Fruit fly (Drosophila melanogaster): Measurements from ENCODE around the gene ChLD3.

The ChLD3 gene

dm6 chr2L:16711891-16712290 lies 26.8 kb upstream of the ChLD3 start:
- TF ChIP-seq CG30431 (GFP tag; optimal IDR thresholded peaks at IDR 0.05) (no peak), ro (GFP tag; IDR thresholded peaks at IDR 0.05) (no peak), CG17802 (tag; optimal IDR thresholded peaks at IDR 0.05) (no peak), bsh (GFP tag; optimal IDR thresholded peaks at IDR 0.05) (no peak), en (GFP tag; optimal IDR thresholded peaks at IDR 0.05) (no peak), CG5245 (GFP tag; optimal IDR thresholded peaks at IDR 0.05) (no peak), gsb-n (tag; optimal IDR thresholded peaks at IDR 0.05) (no peak), CG9932 (GFP tag; IDR thresholded peaks at IDR 0.05) (no peak), pho (GFP tag; optimal IDR thresholded peaks at IDR 0.05) (no peak), CG6254 (GFP tag; optimal IDR thresholded peaks at IDR 0.05) (no peak), ewg (GFP tag; optimal IDR thresholded peaks at IDR 0.05) (no peak), grn (GFP tag; optimal IDR thresholded peaks at IDR 0.05) (peak; percentile 65), E2f1 (GFP tag; IDR thresholded peaks at IDR 0.05) (no peak), CG11560 (tag; IDR thresholded peaks at IDR 0.05) (no peak), Pdp1 (GFP tag; optimal IDR thresholded peaks at IDR 0.05) (no peak), CG10321 (GFP tag; IDR thresholded peaks at IDR 0.05) (no peak), CG13624 (GFP tag; optimal IDR thresholded peaks at IDR 0.05) (no peak), eve (GFP tag; optimal IDR thresholded peaks at IDR 0.05) (peak in 1 of 2 experiments; percentile 28), CG14965 (GFP tag; optimal IDR thresholded peaks at IDR 0.05; ENCODE audit: borderline replicate concordance) (no peak), scrt (GFP tag; optimal IDR thresholded peaks at IDR 0.05) (no peak), ash1 (GFP tag; optimal IDR thresholded peaks at IDR 0.05) (no peak), slp2 (GFP tag; optimal IDR thresholded peaks at IDR 0.05) (no peak), CG8944 (GFP tag; optimal IDR thresholded peaks at IDR 0.05) (no peak), ATbp (GFP tag; optimal IDR thresholded peaks at IDR 0.05) (no peak), CG18619 (GFP tag; optimal IDR thresholded peaks at IDR 0.05) (no peak), odd (GFP tag; optimal IDR thresholded peaks at IDR 0.05) (no peak), CG16815 (GFP tag; optimal IDR thresholded peaks at IDR 0.05) (no peak), oc (tag; optimal IDR thresholded peaks at IDR 0.05) (peak; percentile 2), CG1832 (GFP tag; optimal IDR thresholded peaks at IDR 0.05) (no peak), CG4617 (GFP tag; optimal IDR thresholded peaks at IDR 0.05; ENCODE audit: borderline replicate concordance) (no peak), lmd (GFP tag; IDR thresholded peaks at IDR 0.05) (no peak), NFAT (GFP tag; IDR thresholded peaks at IDR 0.05) (no peak), wek (GFP tag; optimal IDR thresholded peaks at IDR 0.05) (no peak), run (tag; optimal IDR thresholded peaks at IDR 0.05) (peak; percentile 54), Bgb (GFP tag; IDR thresholded peaks at IDR 0.05; ENCODE audit: partially characterized antibody) (no peak), CG31224 (GFP tag; IDR thresholded peaks at IDR 0.05) (no peak), CG11456 (GFP tag; IDR thresholded peaks at IDR 0.05) (no peak), Side (GFP tag; optimal IDR thresholded peaks at IDR 0.05) (no peak), az2 (GFP tag; optimal IDR thresholded peaks at IDR 0.05) (no peak), trem (tag; optimal IDR thresholded peaks at IDR 0.05) (no peak), CG10565 (GFP tag; optimal IDR thresholded peaks at IDR 0.05) (no peak), Hmx (GFP tag; optimal IDR thresholded peaks at IDR 0.05) (no peak), CG2678 (tag; optimal IDR thresholded peaks at IDR 0.05) (no peak), Sin3A (optimal IDR thresholded peaks at IDR 0.05) (no peak), Hr78 (GFP tag; optimal IDR thresholded peaks at IDR 0.05) (peak in 1 of 2 experiments; percentile 44), Oli (tag; optimal IDR thresholded peaks at IDR 0.05) (no peak), CG15479 (GFP tag; optimal IDR thresholded peaks at IDR 0.05) (no peak), CG13894 (tag; optimal IDR thresholded peaks at IDR 0.05) (no peak), sqz (GFP tag; optimal IDR thresholded peaks at IDR 0.05) (no peak), CG12155 (GFP tag; optimal IDR thresholded peaks at IDR 0.05) (no peak), klu (GFP tag; IDR thresholded peaks at IDR 0.05) (no peak), z (GFP tag; IDR thresholded peaks at IDR 0.05) (no peak)

Measured in whole organism, embryonic.